Worm (Caenorhabditis elegans) whole organism, young adult: ENCODE results near the gene flcn-1.

ENCODE experiments used
- B0035.1 ChIP-seq: sonication (generic microtip); optimal IDR thresholded peaks from 2 replicates; lab custom pipeline; 2016; ENCODE audit warnings: missing genetic modification characterization, mild to moderate bottlenecking, missing compliant biosample characterization, missing genotype, missing genetic modification reagents
- C06A6.2 ChIP-seq: fragments of 200-800 bp; sonication (Bioruptor generic); conservative IDR thresholded peaks from 2 replicates; pipeline ENCODE4 v1.3.6; 2022; ENCODE audit warnings: missing genetic modification characterization, missing compliant biosample characterization
- D2030.7 ChIP-seq: fragments of 200-800 bp; sonication (Bioruptor generic); IDR thresholded peaks from 2 replicates; pipeline ENCODE4 v1.3.6; 2022; ENCODE audit warnings: missing genetic modification reagents, missing genetic modification characterization, missing compliant biosample characterization
- F10E7.11 ChIP-seq: sonication (generic microtip); optimal IDR thresholded peaks from 2 replicates; lab custom pipeline; 2017; ENCODE audit warnings: mild to moderate bottlenecking, missing genetic modification characterization, moderate library complexity, missing compliant biosample characterization
- F37B4.10 ChIP-seq: fragments of 200-800 bp; sonication (Bioruptor generic); IDR thresholded peaks from 2 replicates; pipeline ENCODE4 v1.3.6; 2022; ENCODE audit warnings: missing genetic modification characterization, missing compliant biosample characterization
- F39B2.1 ChIP-seq: fragments of 200-800 bp; sonication (Bioruptor generic); IDR thresholded peaks from 2 replicates; pipeline ENCODE4 v1.3.6; 2022; ENCODE audit warnings: missing genetic modification reagents, missing genetic modification characterization, missing compliant biosample characterization
- F57A8.1 ChIP-seq: fragments of 200-800 bp; sonication (Bioruptor generic); optimal IDR thresholded peaks from 2 replicates; lab custom pipeline; 2018; ENCODE audit warnings: mild to moderate bottlenecking, missing genetic modification characterization, moderate library complexity, missing compliant biosample characterization
- F57C9.4 ChIP-seq: sonication (generic microtip); optimal IDR thresholded peaks from 2 replicates; lab custom pipeline; 2017; ENCODE audit warnings: mild to moderate bottlenecking, missing genetic modification characterization, missing compliant biosample characterization
- T07F8.4 ChIP-seq: sonication (generic microtip); optimal IDR thresholded peaks from 2 replicates; lab custom pipeline; 2016; ENCODE audit warnings: mild to moderate bottlenecking, missing genetic modification characterization, moderate library complexity, missing compliant biosample characterization
- Y53F4B.3 ChIP-seq: fragments of 200-800 bp; sonication (Bioruptor generic); IDR thresholded peaks from 2 replicates; pipeline ENCODE4 v1.3.6; 2022; ENCODE audit warnings: missing genetic modification reagents, missing genetic modification characterization, missing compliant biosample characterization
- Y53G8AR.9 ChIP-seq: fragments of 200-800 bp; sonication (Bioruptor generic); conservative IDR thresholded peaks from 2 replicates; pipeline ENCODE4 v1.3.6; 2022; ENCODE audit warnings: missing genetic modification reagents, missing genetic modification characterization, missing compliant biosample characterization
- Y56A3A.18 ChIP-seq: fragments of 200-800 bp; sonication (Bioruptor generic); IDR thresholded peaks from 2 replicates; pipeline ENCODE4 v1.3.6; 2022; ENCODE audit warnings: missing genetic modification reagents, missing genetic modification characterization, missing compliant biosample characterization
- Y95B8A.8 ChIP-seq: fragments of 200-800 bp; sonication (Bioruptor generic); IDR thresholded peaks from 2 replicates; pipeline ENCODE4 v1.3.6; 2022; ENCODE audit warnings: missing genetic modification reagents, missing genetic modification characterization, missing compliant biosample characterization
- akir-1 ChIP-seq: fragments of 200-800 bp; sonication (Bioruptor generic); optimal IDR thresholded peaks from 2 replicates; lab custom pipeline; 2018; ENCODE audit warnings: mild to moderate bottlenecking, missing genetic modification characterization, moderate library complexity, missing compliant biosample characterization
- ama-1 ChIP-seq, 3 experiments: fragments of 150-350 bp in 1 of 3; sonication (generic microtip) in 2 of 3; optimal IDR thresholded peaks; 2 replicates each; lab custom pipeline; 2014 to 2018; ENCODE audit warnings: missing biosample characterization in 2 of 3, missing genetic modification characterization in 2 of 3, missing genetic modification reagents in 2 of 3
- atf-7 ChIP-seq: sonication (generic microtip); optimal IDR thresholded peaks from 2 replicates; lab custom pipeline; 2017; ENCODE audit warnings: mild to moderate bottlenecking, missing genetic modification characterization, missing compliant biosample characterization
- attf-6 ChIP-seq: fragments of 200-800 bp; sonication (Bioruptor generic); IDR thresholded peaks from 2 replicates; pipeline ENCODE4 v1.3.6; 2022; ENCODE audit warnings: missing genetic modification reagents, missing genetic modification characterization, missing compliant biosample characterization
- ccch-3 ChIP-seq: fragments of 200-800 bp; sonication (Bioruptor generic); optimal IDR thresholded peaks from 2 replicates; lab custom pipeline; 2018; ENCODE audit warnings: mild to moderate bottlenecking, missing genetic modification characterization, missing compliant biosample characterization
- cebp-1 ChIP-seq, 2 experiments: fragments of 200-800 bp in 1 of 2; sonication (Bioruptor generic) in 1 of 2; sonication (generic microtip) in 1 of 2; IDR thresholded peaks in 1 of 2; optimal IDR thresholded peaks in 1 of 2; 2 replicates each; pipeline versions ENCODE4 v1.3.6 to Lab custom; 2017 to 2022; ENCODE audit warnings: missing compliant biosample characterization in 2 of 2, missing genetic modification characterization in 2 of 2, mild to moderate bottlenecking in 1 of 2, missing genetic modification reagents in 1 of 2, moderate library complexity in 1 of 2
- cebp-2 ChIP-seq: fragments of 200-800 bp; sonication (Bioruptor generic); IDR thresholded peaks from 2 replicates; pipeline ENCODE4 v1.3.6; 2022; ENCODE audit warnings: missing genetic modification characterization, missing compliant biosample characterization
- ceh-100 ChIP-seq: fragments of 200-800 bp; sonication (Bioruptor generic); IDR thresholded peaks from 2 replicates; pipeline ENCODE4 v1.3.6; 2022; ENCODE audit warnings: missing genetic modification reagents, missing genetic modification characterization, missing compliant biosample characterization
- ceh-27 ChIP-seq: fragments of 200-800 bp; sonication (Bioruptor generic); optimal IDR thresholded peaks from 2 replicates; lab custom pipeline; 2018; ENCODE audit warnings: mild to moderate bottlenecking, missing genetic modification characterization, moderate library complexity, missing compliant biosample characterization
- ceh-79 ChIP-seq: sonication (generic microtip); optimal IDR thresholded peaks from 2 replicates; lab custom pipeline; 2017; ENCODE audit warnings: mild to moderate bottlenecking, missing genetic modification characterization, missing compliant biosample characterization
- chd-7 ChIP-seq: sonication (generic microtip); optimal IDR thresholded peaks from 2 replicates; lab custom pipeline; 2016; ENCODE audit warnings: mild to moderate bottlenecking, missing genetic modification characterization, moderate library complexity, missing compliant biosample characterization
- egl-18 ChIP-seq: fragments of 200-800 bp; sonication (Bioruptor generic); IDR thresholded peaks from 2 replicates; pipeline ENCODE4 v1.3.6; 2022; ENCODE audit warnings: missing genetic modification reagents, missing genetic modification characterization, missing compliant biosample characterization
- let-526 ChIP-seq: fragments of 200-800 bp; sonication (Bioruptor generic); IDR thresholded peaks from 2 replicates; pipeline ENCODE4 v1.3.6; 2022; ENCODE audit warnings: missing genetic modification reagents, missing genetic modification characterization, missing compliant biosample characterization
- let-607 ChIP-seq, 2 experiments: fragments of 200-800 bp in 1 of 2; sonication (Bioruptor generic) in 1 of 2; sonication (generic microtip) in 1 of 2; optimal IDR thresholded peaks; 2 replicates each; lab custom pipeline; 2016 to 2018; ENCODE audit warnings: mild to moderate bottlenecking in 2 of 2, missing compliant biosample characterization in 2 of 2, missing genetic modification characterization in 2 of 2, moderate library complexity in 2 of 2, missing genotype in 1 of 2
- lin-35 ChIP-seq, 3 experiments: fragments of 150-350 bp in 2 of 3; sonication (generic microtip) in 1 of 3; optimal IDR thresholded peaks; 2 replicates each; lab custom pipeline; 2014 to 2018; ENCODE audit warnings: missing biosample characterization in 3 of 3, missing genetic modification characterization in 3 of 3, missing genetic modification reagents in 3 of 3
- lin-40 ChIP-seq: sonication (generic microtip); optimal IDR thresholded peaks from 2 replicates; lab custom pipeline; 2016; ENCODE audit warnings: missing genetic modification characterization, mild to moderate bottlenecking, missing compliant biosample characterization, missing genotype, missing genetic modification reagents
- lin-54 ChIP-seq: fragments of 200-800 bp; sonication (Bioruptor generic); optimal IDR thresholded peaks from 2 replicates; lab custom pipeline; 2018; ENCODE audit warnings: mild to moderate bottlenecking, missing genetic modification characterization, missing compliant biosample characterization
- lir-1 ChIP-seq: fragments of 200-800 bp; sonication (Bioruptor generic); conservative IDR thresholded peaks from 2 replicates; pipeline ENCODE4 v1.3.6; 2022; ENCODE audit warnings: missing genetic modification reagents, missing genetic modification characterization, missing compliant biosample characterization
- lsl-1 ChIP-seq: fragments of 200-800 bp; sonication (Bioruptor generic); optimal IDR thresholded peaks from 2 replicates; lab custom pipeline; 2018; ENCODE audit warnings: mild to moderate bottlenecking, missing genetic modification characterization, moderate library complexity, missing compliant biosample characterization
- madf-3 ChIP-seq: fragments of 200-800 bp; sonication (Bioruptor generic); IDR thresholded peaks from 2 replicates; pipeline ENCODE4 v1.3.6; 2022; ENCODE audit warnings: missing genetic modification reagents, missing genetic modification characterization, missing compliant biosample characterization
- mes-4 ChIP-seq: sonication (generic microtip); optimal IDR thresholded peaks from 2 replicates; lab custom pipeline; 2016; ENCODE audit warnings: missing genotype, missing genetic modification characterization, missing compliant biosample characterization
- nfya-2 ChIP-seq: fragments of 200-800 bp; sonication (Bioruptor generic); IDR thresholded peaks from 2 replicates; pipeline ENCODE4 v1.3.6; 2022; ENCODE audit warnings: missing genetic modification reagents, missing genetic modification characterization, missing compliant biosample characterization
- nhr-179 ChIP-seq: sonication (generic microtip); optimal IDR thresholded peaks from 2 replicates; lab custom pipeline; 2016; ENCODE audit warnings: mild to moderate bottlenecking, missing genetic modification characterization, missing compliant biosample characterization
- rcor-1 ChIP-seq: fragments of 200-800 bp; sonication (Bioruptor generic); IDR thresholded peaks from 2 replicates; pipeline ENCODE4 v1.3.6; 2022; ENCODE audit warnings: missing genetic modification reagents, missing genetic modification characterization, missing compliant biosample characterization
- repo-1 ChIP-seq: sonication (generic microtip); optimal IDR thresholded peaks from 2 replicates; lab custom pipeline; 2017; ENCODE audit warnings: mild to moderate bottlenecking, missing genetic modification characterization, missing compliant biosample characterization
- sdz-38 ChIP-seq: sonication (generic microtip); optimal IDR thresholded peaks from 2 replicates; lab custom pipeline; 2016; ENCODE audit warnings: missing genotype, missing genetic modification characterization, missing compliant biosample characterization
- snpc-1.1 ChIP-seq: sonication (generic microtip); optimal IDR thresholded peaks from 2 replicates; lab custom pipeline; 2017; ENCODE audit warnings: missing genetic modification characterization, mild to moderate bottlenecking, missing compliant biosample characterization, antibody characterized with exemption, moderate library complexity, missing genotype, missing genetic modification reagents; ENCODE audit not compliant: insufficient read depth
- snpc-4 ChIP-seq, 5 experiments: fragments of 150-350 bp in 1 of 5; sonication (generic microtip) in 4 of 5; optimal IDR thresholded peaks; 2 replicates each; lab custom pipeline; 2014 to 2018; ENCODE audit warnings: missing genetic modification characterization in 5 of 5, missing biosample characterization in 3 of 5, antibody characterized with exemption in 2 of 5, mild to moderate bottlenecking in 2 of 5, missing compliant biosample characterization in 2 of 5, missing genotype in 2 of 5, moderate library complexity in 2 of 5, missing genetic modification reagents in 1 of 5
- somi-1 ChIP-seq: fragments of 200-800 bp; sonication (Bioruptor generic); optimal IDR thresholded peaks from 2 replicates; lab custom pipeline; 2018; ENCODE audit warnings: mild to moderate bottlenecking, missing genetic modification characterization, missing compliant biosample characterization
- tbp1 ChIP-seq: fragments of 200-800 bp; sonication (Bioruptor generic); optimal IDR thresholded peaks from 2 replicates; lab custom pipeline; 2018; ENCODE audit warnings: mild to moderate bottlenecking, missing genetic modification characterization, missing compliant biosample characterization
- tbx-9 ChIP-seq: sonication (generic microtip); optimal IDR thresholded peaks from 2 replicates; lab custom pipeline; 2016; ENCODE audit warnings: borderline replicate concordance, missing genetic modification characterization, inconsistent platforms, missing compliant biosample characterization
- ztf-25 ChIP-seq: fragments of 200-800 bp; sonication (Bioruptor generic); IDR thresholded peaks from 2 replicates; pipeline ENCODE4 v1.3.6; 2022; ENCODE audit warnings: missing genetic modification reagents, missing genetic modification characterization, missing compliant biosample characterization
- ztf-26 ChIP-seq: sonication (generic microtip); optimal IDR thresholded peaks from 2 replicates; lab custom pipeline; 2017; ENCODE audit warnings: missing genetic modification characterization, missing compliant biosample characterization
- ztf-3 ChIP-seq: fragments of 200-800 bp; sonication (Bioruptor generic); optimal IDR thresholded peaks from 2 replicates; lab custom pipeline; 2018; ENCODE audit warnings: mild to moderate bottlenecking, missing genetic modification characterization, missing compliant biosample characterization

Gene flcn-1

DNA sequence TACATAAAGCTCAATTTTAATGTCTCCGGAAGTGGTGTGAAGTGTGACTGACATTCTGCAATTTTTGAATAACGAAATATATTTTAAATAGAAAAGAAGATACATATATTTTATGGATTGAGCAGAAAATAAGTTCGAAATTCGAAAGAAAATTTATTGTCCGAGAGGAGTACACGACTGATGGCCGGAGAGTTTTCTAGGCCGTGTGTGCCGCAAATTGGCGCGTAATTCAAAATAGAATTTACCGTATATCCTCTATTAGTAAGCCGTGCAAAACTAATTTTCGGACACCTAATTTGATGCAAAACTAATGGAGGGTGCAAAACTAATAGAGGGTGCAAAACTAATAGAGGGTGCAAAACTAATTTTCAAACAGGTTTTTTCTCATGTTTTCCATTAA lies 15.3 kb upstream of the flcn-1 start, which contains the start of gene cyn-10 (continued):
- no peak for TF ChIP-seq ztf-26 (tag; lab: Kevin White, UChicago)
- no peak for TF ChIP-seq snpc-1.1 (tag; lab: Kevin White, UChicago)
- no peak for TF ChIP-seq T07F8.4 (tag; lab: Kevin White, UChicago)
- no peak for TF ChIP-seq madf-3
- TF ChIP-seq sdz-38: no peak
- TF ChIP-seq akir-1 (GFP tag; lab: Kevin White, UChicago): peak; percentile 20
- 0 out of 2 replicates have a peak, but pooled peaks have one; percentile 21 for TF ChIP-seq cebp-2
- TF ChIP-seq F37B4.10 (GFP tag; lab: Robert Waterston, UW): no peak
- TF ChIP-seq ceh-100 (GFP tag; lab: Robert Waterston, UW): peak; percentile 74
- no peak for TF ChIP-seq D2030.7 (GFP tag; lab: Robert Waterston, UW)
- peak; percentile 86; the same call in 1 of the 2 replicates for TF ChIP-seq let-526
- peak; percentile 69 for TF ChIP-seq ccch-3 (GFP tag; lab: Kevin White, UChicago)
- TF ChIP-seq lin-54 (GFP tag; lab: Kevin White, UChicago): peak; percentile 94
- TF ChIP-seq F39B2.1 (GFP tag; lab: Robert Waterston, UW): 0 out of 2 replicates have a peak, but pooled peaks have one; percentile 53
- TF ChIP-seq Y56A3A.18: no peak
- TF ChIP-seq lin-40 (tag; lab: Kevin White, UChicago): peak; percentile 53
- TF ChIP-seq F57C9.4: no peak
- peak; percentile 38 for TF ChIP-seq lsl-1 (GFP tag; lab: Kevin White, UChicago)
- no peak; the same call in 1 of the 2 replicates for TF ChIP-seq Y53G8AR.9
- TF ChIP-seq Y95B8A.8 (GFP tag; lab: Robert Waterston, UW): no peak
- 0 out of 2 replicates have a peak, but pooled peaks have one; percentile 54 for TF ChIP-seq egl-18
- no peak for TF ChIP-seq F57A8.1 (GFP tag; lab: Kevin White, UChicago)
- TF ChIP-seq nhr-179 (tag; lab: Kevin White, UChicago): no peak
- no peak for TF ChIP-seq chd-7 (tag; lab: Kevin White, UChicago)
- TF ChIP-seq lir-1 (GFP tag; lab: Robert Waterston, UW): peak; percentile 83
- no peak for TF ChIP-seq ceh-79
- peak; percentile 56 for TF ChIP-seq F10E7.11
- TF ChIP-seq tbp1 (GFP tag; lab: Kevin White, UChicago): no peak
- no peak for TF ChIP-seq snpc-4 (GFP tag; optimal IDR thresholded peaks at IDR 0.05; lab: Kevin White, UChicago)
- peak in 1 of 4 experiments; percentile 4 for TF ChIP-seq snpc-4 (tag; optimal IDR thresholded peaks at IDR 0.05; lab: Kevin White, UChicago)
- TF ChIP-seq let-607 (tag; optimal IDR thresholded peaks at IDR 0.05; lab: Kevin White, UChicago): peak in 1 of 2 experiments; percentile 57
- no peak for TF ChIP-seq tbx-9 (tag; lab: Kevin White, UChicago)
- TF ChIP-seq ama-1 (optimal IDR thresholded peaks at IDR 0.05; lab: Kevin White, UChicago): no peak
- TF ChIP-seq ama-1 (GFP tag; optimal IDR thresholded peaks at IDR 0.05; lab: Kevin White, UChicago): no peak
- TF ChIP-seq C06A6.2 (GFP tag; lab: Robert Waterston, UW): no peak
- no peak for TF ChIP-seq ztf-25 (GFP tag; lab: Robert Waterston, UW)
- no peak for TF ChIP-seq mes-4 (tag; lab: Kevin White, UChicago)
- TF ChIP-seq somi-1 (GFP tag; lab: Kevin White, UChicago): no peak
- peak in 2 of 3 experiments; percentile 42 to 94 for TF ChIP-seq lin-35 (GFP tag; optimal IDR thresholded peaks at IDR 0.05; lab: Kevin White, UChicago)
- no peak for TF ChIP-seq B0035.1
- TF ChIP-seq ceh-27 (GFP tag; lab: Kevin White, UChicago): peak; percentile 85
- TF ChIP-seq rcor-1 (GFP tag; lab: Robert Waterston, UW): peak; percentile 72
- no peak for TF ChIP-seq attf-6 (GFP tag; lab: Robert Waterston, UW)
- peak; percentile 21 for TF ChIP-seq atf-7
- TF ChIP-seq repo-1 (tag; lab: Kevin White, UChicago): no peak
- no peak for TF ChIP-seq ztf-3
- TF ChIP-seq Y53F4B.3 (GFP tag; lab: Robert Waterston, UW): no peak
- TF ChIP-seq nfya-2 (GFP tag; lab: Robert Waterston, UW): no peak
- TF ChIP-seq cebp-1 (GFP tag; IDR thresholded peaks at IDR 0.05; lab: Robert Waterston, UW): no peak
- no peak for TF ChIP-seq cebp-1 (tag; optimal IDR thresholded peaks at IDR 0.05; lab: Kevin White, UChicago)
